Worm (Caenorhabditis elegans) whole organism, late embryonic: ENCODE measurements around the gene C26B9.1.

Experiments used
- ama-1 ChIP-seq: fragments of 150-350 bp; optimal IDR thresholded peaks from 2 replicates; lab custom pipeline; 2014
- ceh-22 ChIP-seq: sonication (generic microtip); optimal IDR thresholded peaks from 2 replicates; lab custom pipeline; 2017; ENCODE audit warnings: missing biosample characterization, missing genetic modification characterization
- ceh-24 ChIP-seq: sonication (generic microtip); optimal IDR thresholded peaks from 2 replicates; lab custom pipeline; 2016; ENCODE audit warnings: mild to moderate bottlenecking, missing genetic modification characterization, missing compliant biosample characterization
- ceh-30 ChIP-seq: fragments of 150-350 bp; optimal IDR thresholded peaks from 2 replicates; lab custom pipeline; 2014; ENCODE audit warnings: missing biosample characterization, missing genetic modification characterization
- ceh-9 ChIP-seq: sonication (generic microtip); optimal IDR thresholded peaks from 2 replicates; lab custom pipeline; 2016; ENCODE audit warnings: mild to moderate bottlenecking, missing genetic modification characterization, inconsistent platforms, missing compliant biosample characterization
- ets-4 ChIP-seq: sonication (generic microtip); optimal IDR thresholded peaks from 2 replicates; lab custom pipeline; 2016; ENCODE audit warnings: missing genetic modification characterization, missing compliant biosample characterization
- eyg-1 ChIP-seq: sonication (generic microtip); optimal IDR thresholded peaks from 2 replicates; lab custom pipeline; 2016; ENCODE audit warnings: missing genotype, missing genetic modification characterization, missing compliant biosample characterization
- fkh-10 ChIP-seq: fragments of 150-350 bp; optimal IDR thresholded peaks from 2 replicates; lab custom pipeline; 2014; ENCODE audit warnings: missing biosample characterization, missing genetic modification reagents, missing genetic modification characterization
- hlh-30 ChIP-seq: sonication (generic microtip); optimal IDR thresholded peaks from 2 replicates; lab custom pipeline; 2017; ENCODE audit warnings: antibody characterized with exemption, missing genetic modification characterization, missing compliant biosample characterization; ENCODE audit not compliant: insufficient read depth
- nfya-1 ChIP-seq: sonication (generic microtip); optimal IDR thresholded peaks from 2 replicates; lab custom pipeline; 2017; ENCODE audit warnings: missing genetic modification characterization, mild to moderate bottlenecking, missing compliant biosample characterization, antibody characterized with exemption, moderate library complexity
- pag-3 ChIP-seq: sonication (generic microtip); optimal IDR thresholded peaks from 2 replicates; lab custom pipeline; 2016; ENCODE audit warnings: missing compliant biosample characterization, missing genetic modification characterization, borderline replicate concordance
- pha-4 ChIP-seq: fragments of 150-350 bp; optimal IDR thresholded peaks from 2 replicates; lab custom pipeline; 2018; ENCODE audit warnings: missing biosample characterization, missing genetic modification reagents, missing genetic modification characterization

- TF ChIP-seq pag-3: no peak
- no peak for TF ChIP-seq eyg-1 (tag; lab: Kevin White, UChicago)
- TF ChIP-seq fkh-10: no peak
- no peak for TF ChIP-seq ama-1
- no peak for TF ChIP-seq hlh-30
- TF ChIP-seq nfya-1 (tag; lab: Kevin White, UChicago): no peak
- TF ChIP-seq pha-4: no peak
- TF ChIP-seq ceh-24: no peak
- TF ChIP-seq ceh-9 (tag; lab: Kevin White, UChicago): no peak
- no peak for TF ChIP-seq ets-4 (tag; lab: Kevin White, UChicago)
- TF ChIP-seq ceh-30 (tag; lab: Kevin White, UChicago): no peak
- TF ChIP-seq ceh-22 (tag; lab: Kevin White, UChicago): no peak
Observed at ce11 chrX:5355253-5355652, 10.9 kb downstream of the C26B9.1 start.
